Fruit fly (Drosophila melanogaster) whole organism, embryonic: Measurements from ENCODE around the gene AP-1mu.

Source experiments
- C15 ChIP-seq: fragments of 200-800 bp; sonication (Bioruptor generic); IDR thresholded peaks from 3 replicates; pipeline ENCODE4 v1.3.6; 2022; ENCODE audit warnings: missing biosample characterization, missing genetic modification characterization
- CG33557 ChIP-seq: fragments of 200-800 bp; sonication (Bioruptor generic); optimal IDR thresholded peaks from 2 replicates; lab custom pipeline; 2019; ENCODE audit warnings: missing biosample characterization, mild to moderate bottlenecking, missing genetic modification characterization, moderate library complexity
- CG4730 ChIP-seq: fragments of 200-800 bp; sonication (Bioruptor generic); IDR thresholded peaks from 2 replicates; pipeline ENCODE4 v1.3.6; 2022; ENCODE audit warnings: missing biosample characterization, missing genetic modification characterization
- Nf-YB ChIP-seq: fragments of 200-800 bp; sonication (Bioruptor generic); optimal IDR thresholded peaks from 3 replicates; lab custom pipeline; 2019; ENCODE audit warnings: missing biosample characterization, mild to moderate bottlenecking, missing genetic modification characterization, moderate library complexity
- abd-A ChIP-seq: fragments of 200-800 bp; sonication (Bioruptor generic); optimal IDR thresholded peaks from 3 replicates; lab custom pipeline; 2019; ENCODE audit warnings: missing biosample characterization, mild to moderate bottlenecking, missing genetic modification characterization, moderate library complexity
- caup ChIP-seq: fragments of 200-800 bp; sonication (Bioruptor generic); optimal IDR thresholded peaks from 3 replicates; lab custom pipeline; 2017; ENCODE audit warnings: missing biosample characterization, mild to moderate bottlenecking, missing genetic modification characterization, moderate library complexity; ENCODE audit not compliant: severe bottlenecking
- jing ChIP-seq: fragments of 200-800 bp; sonication (Bioruptor generic); optimal IDR thresholded peaks from 2 replicates; lab custom pipeline; 2018; ENCODE audit warnings: missing biosample characterization, mild to moderate bottlenecking, missing genetic modification characterization

DNA sequence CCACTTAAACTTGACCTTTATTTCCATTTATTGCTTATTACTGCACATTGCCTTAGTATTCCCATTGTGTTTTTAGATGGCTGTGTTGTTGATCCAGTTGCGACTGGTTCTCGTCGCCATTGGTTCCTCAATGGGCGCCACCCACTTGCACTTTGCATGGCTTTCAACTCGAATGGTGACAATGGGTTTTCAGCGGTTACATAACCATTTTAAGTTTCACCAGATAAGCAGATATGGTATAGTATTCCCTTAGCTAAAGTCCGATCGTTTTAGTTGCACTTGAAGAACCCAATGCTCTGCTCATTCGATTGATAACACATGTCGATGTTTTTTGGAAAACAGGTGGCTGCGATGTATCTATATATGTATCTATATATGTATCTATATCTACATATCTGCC is 42.6 kb upstream of the AP-1mu start:
- TF ChIP-seq jing (GFP tag; lab: Kevin White, UChicago) (no peak), caup (GFP tag; lab: Kevin White, UChicago) (no peak), Nf-YB (no peak), C15 (GFP tag; lab: Robert Waterston, UW) (no peak), abd-A (tag; lab: Kevin White, UChicago) (no peak), CG33557 (GFP tag; lab: Kevin White, UChicago) (no peak), CG4730 (GFP tag; lab: Robert Waterston, UW) (no peak)
